Fruit fly (Drosophila melanogaster): ENCODE data around the gene MED20.

The MED20 gene

dm6 chr2L:8095176-8095575 is 22.5 kb upstream of the MED20 start:
- no peak for TF ChIP-seq fd96Ca (GFP tag; IDR thresholded peaks at IDR 0.05)
- TF ChIP-seq gl (tag; optimal IDR thresholded peaks at IDR 0.05), result peak; percentile 25
- TF ChIP-seq Snoo (tag; optimal IDR thresholded peaks at IDR 0.05), result peak; percentile 10
- no peak for TF ChIP-seq CG32121 (GFP tag; IDR thresholded peaks at IDR 0.05)
- no peak for TF ChIP-seq Pif1A (GFP tag; optimal IDR thresholded peaks at IDR 0.05)
- TF ChIP-seq EcR (GFP tag; optimal IDR thresholded peaks at IDR 0.05), result peak; percentile 72

dm6 chr2L:8094058-8094825 is 21.6 kb upstream of the MED20 start:
- TF ChIP-seq Snoo (tag; optimal IDR thresholded peaks at IDR 0.05) (no peak), CG8301 (tag; optimal IDR thresholded peaks at IDR 0.05) (no peak), CG14655 (GFP tag; optimal IDR thresholded peaks at IDR 0.05) (peak; percentile 41), CG13204 (GFP tag; optimal IDR thresholded peaks at IDR 0.05) (no peak), CG4496 (GFP tag; IDR thresholded peaks at IDR 0.05) (no peak), CG34367 (tag; optimal IDR thresholded peaks at IDR 0.05) (no peak), CG32121 (GFP tag; IDR thresholded peaks at IDR 0.05) (peak; percentile 36), CG9948 (tag; optimal IDR thresholded peaks at IDR 0.05) (no peak), rn (GFP tag; IDR thresholded peaks at IDR 0.05) (no peak), Pif1B (GFP tag; optimal IDR thresholded peaks at IDR 0.05) (no peak), CG17806 (tag; optimal IDR thresholded peaks at IDR 0.05) (no peak), D1 (tag; optimal IDR thresholded peaks at IDR 0.05) (no peak), CG8159 (tag; optimal IDR thresholded peaks at IDR 0.05) (no peak), fd96Ca (GFP tag; IDR thresholded peaks at IDR 0.05) (0 out of 3 replicates have a peak, but pooled peaks have one; percentile 55), Ets98B (GFP tag; IDR thresholded peaks at IDR 0.05) (peak; percentile 63), CG15710 (tag; optimal IDR thresholded peaks at IDR 0.05) (no peak), CG10348 (GFP tag; IDR thresholded peaks at IDR 0.05) (no peak), CG12605 (GFP tag; IDR thresholded peaks at IDR 0.05) (peak; percentile 36), gl (tag; optimal IDR thresholded peaks at IDR 0.05) (no peak)

dm6 chr2L:8093182-8093941 is 20.7 kb upstream of the MED20 start:
- TF ChIP-seq Ets98B (GFP tag; IDR thresholded peaks at IDR 0.05) (peak; percentile 8; the same call in 1 of the 2 replicates), CG8159 (tag; optimal IDR thresholded peaks at IDR 0.05) (peak; percentile 40), fd96Ca (GFP tag; IDR thresholded peaks at IDR 0.05) (peak; percentile 44; the same call in 2 of the 3 replicates), D1 (tag; optimal IDR thresholded peaks at IDR 0.05) (no peak), EcR (GFP tag; optimal IDR thresholded peaks at IDR 0.05) (peak; percentile 56), rn (GFP tag; IDR thresholded peaks at IDR 0.05) (no peak), CG14655 (GFP tag; optimal IDR thresholded peaks at IDR 0.05) (peak; percentile 9), Pif1B (GFP tag; optimal IDR thresholded peaks at IDR 0.05) (peak; percentile 36), CG17806 (tag; optimal IDR thresholded peaks at IDR 0.05) (no peak)

dm6 chr2L:8091908-8092307 is 19.3 kb upstream of the MED20 start:
- TF ChIP-seq Snoo (tag; optimal IDR thresholded peaks at IDR 0.05) (no peak), CG9948 (tag; optimal IDR thresholded peaks at IDR 0.05) (no peak), CG8301 (tag; optimal IDR thresholded peaks at IDR 0.05) (no peak), rn (GFP tag; IDR thresholded peaks at IDR 0.05) (no peak), CG12605 (GFP tag; IDR thresholded peaks at IDR 0.05) (no peak), Ets98B (GFP tag; IDR thresholded peaks at IDR 0.05) (no peak), gl (tag; optimal IDR thresholded peaks at IDR 0.05) (no peak), Pif1B (GFP tag; optimal IDR thresholded peaks at IDR 0.05) (no peak), CG10348 (GFP tag; IDR thresholded peaks at IDR 0.05) (no peak), fd96Ca (GFP tag; IDR thresholded peaks at IDR 0.05) (no peak), EcR (GFP tag; optimal IDR thresholded peaks at IDR 0.05) (no peak), CG34367 (tag; optimal IDR thresholded peaks at IDR 0.05) (no peak), CG17806 (tag; optimal IDR thresholded peaks at IDR 0.05) (no peak), CG32121 (GFP tag; IDR thresholded peaks at IDR 0.05) (no peak), CG13204 (GFP tag; optimal IDR thresholded peaks at IDR 0.05) (no peak)

dm6 chr2L:8091429-8091828 is 18.8 kb upstream of the MED20 start:
- TF ChIP-seq D1 (tag; optimal IDR thresholded peaks at IDR 0.05) (no peak), Pif1B (GFP tag; optimal IDR thresholded peaks at IDR 0.05) (no peak), CG34367 (tag; optimal IDR thresholded peaks at IDR 0.05) (no peak), CG32121 (GFP tag; IDR thresholded peaks at IDR 0.05) (no peak), Ets98B (GFP tag; IDR thresholded peaks at IDR 0.05) (no peak), CG4496 (GFP tag; IDR thresholded peaks at IDR 0.05) (no peak), Snoo (tag; optimal IDR thresholded peaks at IDR 0.05) (no peak), CG15710 (tag; optimal IDR thresholded peaks at IDR 0.05) (no peak), CG13204 (GFP tag; optimal IDR thresholded peaks at IDR 0.05) (no peak), CG8159 (tag; optimal IDR thresholded peaks at IDR 0.05) (no peak), rn (GFP tag; IDR thresholded peaks at IDR 0.05) (no peak), CG12605 (GFP tag; IDR thresholded peaks at IDR 0.05) (no peak)

Measured in whole organism, pupa.